Worm (Caenorhabditis elegans): ENCODE results near the gene ptr-5.
"Not testable (repeated sequence)": the region's sequence is repeated elsewhere in the genome, so short reads cannot be mapped to it uniquely, and the experiment has no call there.

The ptr-5 gene

ce11 chrX:17297408-17297807 is 21.0 kb upstream of the ptr-5 start:
- TF ChIP-seq nhr-43 (tag; optimal IDR thresholded peaks at IDR 0.05; ENCODE audit: poor library complexity, severe bottlenecking) = no peak
- peak; percentile 53 for TF ChIP-seq pha-4 (tag; optimal IDR thresholded peaks at IDR 0.05)
- TF ChIP-seq elt-2 (tag; optimal IDR thresholded peaks at IDR 0.05) = peak; percentile 6

- TF ChIP-seq nhr-12 (tag; optimal IDR thresholded peaks at IDR 0.05) (no peak), snpc-4 (tag; optimal IDR thresholded peaks at IDR 0.05) (peak; percentile 40), fos-1 (tag; optimal IDR thresholded peaks at IDR 0.05) (no peak), lin-15B (tag; optimal IDR thresholded peaks at IDR 0.05) (no peak), lin-39 (tag; optimal IDR thresholded peaks at IDR 0.05) (no peak), fkh-10 (GFP tag; optimal IDR thresholded peaks at IDR 0.05) (no peak)
Observed at ce11 chrX:17300735-17301134, 17.6 kb upstream of the ptr-5 start.

- TF ChIP-seq ama-1 (optimal IDR thresholded peaks at IDR 0.05) (no peak), nhr-25 (tag; optimal IDR thresholded peaks at IDR 0.05) (no peak), eor-1 (tag; optimal IDR thresholded peaks at IDR 0.05) (no peak), elt-2 (tag; optimal IDR thresholded peaks at IDR 0.05) (no peak), nhr-43 (tag; optimal IDR thresholded peaks at IDR 0.05; ENCODE audit: poor library complexity, severe bottlenecking) (no peak), pha-4 (tag; optimal IDR thresholded peaks at IDR 0.05) (no peak), pqm-1 (tag; optimal IDR thresholded peaks at IDR 0.05) (no peak), skn-1 (tag; optimal IDR thresholded peaks at IDR 0.05) (no peak)
Observed at ce11 chrX:17301900-17302299, 16.5 kb upstream of the ptr-5 start, which contains the start of gene C33E10.10. C33E10.10 (minus strand) TSS chrX:17302000.

ce11 chrX:17302419-17302818 is 16.0 kb upstream of the ptr-5 start, which contains the start of gene fbxa-120:
fbxa-120 (plus strand) TSS chrX:17302719.
- TF ChIP-seq daf-12 (tag; optimal IDR thresholded peaks at IDR 0.05) = no peak
- TF ChIP-seq ZK546.5 (tag; optimal IDR thresholded peaks at IDR 0.05) = no peak
- no peak for TF ChIP-seq nhr-77 (tag; optimal IDR thresholded peaks at IDR 0.05)
- no peak for TF ChIP-seq R02D3.7 (tag; optimal IDR thresholded peaks at IDR 0.05)
- no peak for TF ChIP-seq ama-1 (optimal IDR thresholded peaks at IDR 0.05)
- no peak for TF ChIP-seq ceh-82 (tag; optimal IDR thresholded peaks at IDR 0.05)
- TF ChIP-seq fkh-2 (tag; optimal IDR thresholded peaks at IDR 0.05) = no peak
- TF ChIP-seq ceh-9 (tag; optimal IDR thresholded peaks at IDR 0.05) = no peak
- TF ChIP-seq elt-1 (tag; optimal IDR thresholded peaks at IDR 0.05) = no peak
- TF ChIP-seq nhr-28 (tag; optimal IDR thresholded peaks at IDR 0.05) = no peak
- no peak for TF ChIP-seq eor-1 (tag; optimal IDR thresholded peaks at IDR 0.05)
- TF ChIP-seq egl-27 (tag; optimal IDR thresholded peaks at IDR 0.05) = no peak
- no peak for TF ChIP-seq tbx-2 (tag; optimal IDR thresholded peaks at IDR 0.05)
- TF ChIP-seq ztf-11 (tag; optimal IDR thresholded peaks at IDR 0.05) = no peak
- no peak for TF ChIP-seq ceh-28 (tag; optimal IDR thresholded peaks at IDR 0.05)
- TF ChIP-seq elt-2 (tag; optimal IDR thresholded peaks at IDR 0.05) = no peak

- TF ChIP-seq elt-3, lsy-12, ztf-11 (tag; optimal IDR thresholded peaks at IDR 0.05): not testable (repeated sequence)
Observed at ce11 chrX:17304920-17305319, 13.5 kb upstream of the ptr-5 start, which contains the start of gene C33E10.1. C33E10.1 (plus strand) TSS chrX:17305220.

ce11 chrX:17310730-17311312 is 7.6 kb upstream of the ptr-5 start, which contains the start of gene C53C11.4:
C53C11.4 (plus strand) TSS chrX:17310908.
- not testable (repeated sequence) for TF ChIP-seq jun-1, nhr-76, egl-5 (tag; optimal IDR thresholded peaks at IDR 0.05)

All from whole organism, L3 larva.